Worm (Caenorhabditis elegans): ENCODE results near the gene glna-1.

Gene glna-1

ce11 chrII:14752187-14752959, 19.0 kb upstream of the glna-1 start, which contains the start of gene smg-9 (continued):
- TF ChIP-seq aptf-3 (GFP tag; IDR thresholded peaks at IDR 0.05), result no peak
- no peak for TF ChIP-seq lin-26 (GFP tag; IDR thresholded peaks at IDR 0.05)
- TF ChIP-seq lag-1 (GFP tag; IDR thresholded peaks at IDR 0.05), result no peak
- no peak for TF ChIP-seq F37B4.10 (GFP tag; IDR thresholded peaks at IDR 0.05)
- peak; percentile 32; the same call in 1 of the 2 replicates for TF ChIP-seq hsf-1 (GFP tag; IDR thresholded peaks at IDR 0.05)
- no peak for TF ChIP-seq ama-1 (optimal IDR thresholded peaks at IDR 0.05)
- TF ChIP-seq ama-1 (GFP tag; optimal IDR thresholded peaks at IDR 0.05), result no peak
- no peak for TF ChIP-seq sdz-38 (tag; optimal IDR thresholded peaks at IDR 0.05)
- no peak for TF ChIP-seq ceh-40 (GFP tag; IDR thresholded peaks at IDR 0.05)
- no peak for TF ChIP-seq sea-2 (GFP tag; IDR thresholded peaks at IDR 0.05)
- TF ChIP-seq fkh-3 (tag; optimal IDR thresholded peaks at IDR 0.05), result no peak
- TF ChIP-seq mes-4 (tag; optimal IDR thresholded peaks at IDR 0.05), result no peak
- no peak for TF ChIP-seq hlh-26 (GFP tag; conservative IDR thresholded peaks at IDR 0.05)
- TF ChIP-seq nfyb-1 (GFP tag; IDR thresholded peaks at IDR 0.05), result no peak
- TF ChIP-seq gei-17 (GFP tag; optimal IDR thresholded peaks at IDR 0.05), result no peak
- TF ChIP-seq ztf-28 (GFP tag; IDR thresholded peaks at IDR 0.05), result no peak
- peak; percentile 11 for TF ChIP-seq snpc-1.1 (tag; optimal IDR thresholded peaks at IDR 0.05; ENCODE audit: insufficient read depth)
- no peak for TF ChIP-seq F57C9.4 (tag; optimal IDR thresholded peaks at IDR 0.05)
- TF ChIP-seq bed-1 (GFP tag; IDR thresholded peaks at IDR 0.05), result no peak
- TF ChIP-seq madf-6 (GFP tag; IDR thresholded peaks at IDR 0.05), result peak; percentile 79
- TF ChIP-seq B0336.3 (GFP tag; IDR thresholded peaks at IDR 0.05), result no peak
- TF ChIP-seq Y53G8AR.9 (GFP tag; conservative IDR thresholded peaks at IDR 0.05), result peak; percentile 67
- TF ChIP-seq chd-7 (tag; optimal IDR thresholded peaks at IDR 0.05), result no peak
- no peak for TF ChIP-seq rpc-1 (optimal IDR thresholded peaks at IDR 0.05)
- TF ChIP-seq rpc-1 (tag; optimal IDR thresholded peaks at IDR 0.05), result no peak
- no peak for TF ChIP-seq let-607 (tag; optimal IDR thresholded peaks at IDR 0.05)
- TF ChIP-seq F22D6.2 (tag; optimal IDR thresholded peaks at IDR 0.05), result no peak
- TF ChIP-seq zfh-2 (GFP tag; conservative IDR thresholded peaks at IDR 0.05), result peak; percentile 56; the same call in 1 of the 2 replicates
- no peak for TF ChIP-seq ztf-3 (GFP tag; optimal IDR thresholded peaks at IDR 0.05)
- no peak; the same call in 1 of the 2 replicates for TF ChIP-seq ceh-91 (GFP tag; IDR thresholded peaks at IDR 0.05)
- TF ChIP-seq B0035.1 (tag; optimal IDR thresholded peaks at IDR 0.05), result no peak
- TF ChIP-seq egrh-3 (GFP tag; IDR thresholded peaks at IDR 0.05), result no peak
- no peak for TF ChIP-seq ceh-79 (tag; optimal IDR thresholded peaks at IDR 0.05)
- TF ChIP-seq dpl-1 (GFP tag; optimal IDR thresholded peaks at IDR 0.05), result peak; percentile 7
- no peak for TF ChIP-seq pbrm-1 (GFP tag; IDR thresholded peaks at IDR 0.05)
- peak; percentile 80 for TF ChIP-seq efl-1 (GFP tag; optimal IDR thresholded peaks at IDR 0.05)
- TF ChIP-seq K12H6.12 (tag; optimal IDR thresholded peaks at IDR 0.05), result no peak
- TF ChIP-seq lin-35 (GFP tag; optimal IDR thresholded peaks at IDR 0.05), result peak in 1 of 3 experiments; percentile 26
- TF ChIP-seq egl-18 (GFP tag; IDR thresholded peaks at IDR 0.05), result no peak
- no peak for TF ChIP-seq mcd-1 (GFP tag; IDR thresholded peaks at IDR 0.05)
- no peak for TF ChIP-seq attf-6 (GFP tag; IDR thresholded peaks at IDR 0.05)
- TF ChIP-seq nhr-179 (tag; optimal IDR thresholded peaks at IDR 0.05), result no peak
- peak; percentile 27 for TF ChIP-seq lin-54 (GFP tag; optimal IDR thresholded peaks at IDR 0.05)
- TF ChIP-seq attf-3 (GFP tag; conservative IDR thresholded peaks at IDR 0.05), result no peak
- no peak for TF ChIP-seq madf-3 (GFP tag; IDR thresholded peaks at IDR 0.05)
- TF ChIP-seq madf-10 (tag; optimal IDR thresholded peaks at IDR 0.05), result no peak
- TF ChIP-seq egl-44 (GFP tag; IDR thresholded peaks at IDR 0.05), result no peak
- TF ChIP-seq Y56A3A.18 (GFP tag; IDR thresholded peaks at IDR 0.05), result no peak; the same call in 1 of the 2 replicates
- TF ChIP-seq T07F8.4 (tag; optimal IDR thresholded peaks at IDR 0.05), result no peak
- no peak for TF ChIP-seq athp-1 (tag; optimal IDR thresholded peaks at IDR 0.05)
